Worm (Caenorhabditis elegans) whole organism, L1 larva: ENCODE measurements around the gene fipr-8.

ENCODE experiments used
- C04F5.9 ChIP-seq: sonication (generic microtip); optimal IDR thresholded peaks from 2 replicates; lab custom pipeline; 2016; ENCODE audit warnings: missing genetic modification characterization, missing compliant biosample characterization
- Y116A8C.19 ChIP-seq: sonication (generic microtip); optimal IDR thresholded peaks from 2 replicates; lab custom pipeline; 2016; ENCODE audit warnings: missing compliant biosample characterization, missing genetic modification characterization, borderline replicate concordance
- alr-1 ChIP-seq: fragments of 200-800 bp; sonication (Bioruptor generic); optimal IDR thresholded peaks from 2 replicates; lab custom pipeline; 2018; ENCODE audit warnings: borderline replicate concordance, mild to moderate bottlenecking, missing genetic modification characterization, missing compliant biosample characterization
- ama-1 ChIP-seq: fragments of 150-350 bp; optimal IDR thresholded peaks from 2 replicates; lab custom pipeline; 2014
- ceh-63 ChIP-seq: fragments of 200-800 bp; sonication (Bioruptor generic); optimal IDR thresholded peaks from 2 replicates; lab custom pipeline; 2018; ENCODE audit warnings: mild to moderate bottlenecking, missing genetic modification characterization, missing compliant biosample characterization
- ceh-8 ChIP-seq: fragments of 200-800 bp; sonication (Bioruptor generic); optimal IDR thresholded peaks from 2 replicates; lab custom pipeline; 2018; ENCODE audit warnings: mild to moderate bottlenecking, missing genetic modification characterization, moderate library complexity, missing compliant biosample characterization
- ceh-82 ChIP-seq, 3 experiments: fragments of 150-350 bp in 1 of 3; sonication (generic microtip) in 2 of 3; optimal IDR thresholded peaks; 2 replicates each; lab custom pipeline; 2014 to 2017; ENCODE audit warnings: missing biosample characterization in 3 of 3, missing genetic modification characterization in 3 of 3
- dsc-1 ChIP-seq: sonication (generic microtip); optimal IDR thresholded peaks from 2 replicates; lab custom pipeline; 2016; ENCODE audit warnings: mild to moderate bottlenecking, missing genetic modification characterization, missing compliant biosample characterization
- efl-1 ChIP-seq, 4 experiments: fragments of 150-350 bp; optimal IDR thresholded peaks in 3 of 4; peaks in 1 of 4; 1 replicate in 1 of 4; 2 replicates in 3 of 4; lab custom pipeline; 2014; ENCODE audit warnings: missing biosample characterization in 2 of 4, missing genetic modification characterization in 2 of 4, missing genetic modification reagents in 2 of 4
- egl-13 ChIP-seq: sonication (generic microtip); optimal IDR thresholded peaks from 2 replicates; lab custom pipeline; 2016; ENCODE audit warnings: missing genotype, missing genetic modification reagents, missing genetic modification characterization, missing compliant biosample characterization
- egl-27 ChIP-seq, 2 experiments: fragments of 150-350 bp in 1 of 2; sonication (generic microtip); optimal IDR thresholded peaks; 3 replicates each; lab custom pipeline; 2017 to 2018; ENCODE audit warnings: missing biosample characterization in 2 of 2, missing genetic modification characterization in 2 of 2, missing genetic modification reagents in 2 of 2
- elt-2 ChIP-seq: sonication (generic microtip); optimal IDR thresholded peaks from 2 replicates; lab custom pipeline; 2016; ENCODE audit warnings: missing genetic modification characterization, mild to moderate bottlenecking, inconsistent platforms, missing compliant biosample characterization, missing genetic modification reagents
- elt-3 ChIP-seq, 6 experiments: fragments of 150-350 bp in 1 of 6; sonication (generic microtip); optimal IDR thresholded peaks; 2 replicates each; lab custom pipeline; 2017 to 2018; ENCODE audit warnings: missing biosample characterization in 6 of 6, missing genetic modification characterization in 6 of 6, inconsistent platforms in 1 of 6
- ets-5 ChIP-seq: fragments of 200-800 bp; sonication (Bioruptor generic); IDR thresholded peaks from 2 replicates; pipeline ENCODE4 v1.3.6; 2022; ENCODE audit warnings: missing genetic modification characterization, missing compliant biosample characterization
- fkh-8 ChIP-seq: sonication (generic microtip); optimal IDR thresholded peaks from 2 replicates; lab custom pipeline; 2016; ENCODE audit warnings: mild to moderate bottlenecking, missing genetic modification characterization, missing compliant biosample characterization
- hlh-4 ChIP-seq: sonication (generic microtip); optimal IDR thresholded peaks from 2 replicates; lab custom pipeline; 2016; ENCODE audit warnings: mild to moderate bottlenecking, missing genetic modification characterization, missing compliant biosample characterization
- hpl-2 ChIP-seq: fragments of 150-350 bp; optimal IDR thresholded peaks from 2 replicates; lab custom pipeline; 2014; ENCODE audit warnings: missing biosample characterization, missing genetic modification reagents, missing genetic modification characterization
- irx-1 ChIP-seq: sonication (generic microtip); optimal IDR thresholded peaks from 2 replicates; lab custom pipeline; 2016; ENCODE audit warnings: missing genetic modification characterization, missing compliant biosample characterization
- jun-1 ChIP-seq: fragments of 150-350 bp; optimal IDR thresholded peaks from 2 replicates; lab custom pipeline; 2014; ENCODE audit warnings: missing biosample characterization, missing genetic modification reagents, missing genetic modification characterization
- lin-13 ChIP-seq: fragments of 150-350 bp; optimal IDR thresholded peaks from 2 replicates; lab custom pipeline; 2014; ENCODE audit warnings: missing biosample characterization, missing genetic modification reagents, missing genetic modification characterization
- lin-14 ChIP-seq: fragments of 200-800 bp; sonication (Bioruptor generic); optimal IDR thresholded peaks from 2 replicates; lab custom pipeline; 2018; ENCODE audit warnings: mild to moderate bottlenecking, missing genetic modification characterization, moderate library complexity, missing compliant biosample characterization
- nhr-12 ChIP-seq: sonication (generic microtip); optimal IDR thresholded peaks from 2 replicates; lab custom pipeline; 2017; ENCODE audit warnings: missing biosample characterization, missing genetic modification characterization
- nhr-237 ChIP-seq: fragments of 150-350 bp; optimal IDR thresholded peaks from 2 replicates; lab custom pipeline; 2014; ENCODE audit warnings: missing biosample characterization, missing genetic modification characterization
- nhr-28 ChIP-seq: fragments of 150-350 bp; optimal IDR thresholded peaks from 2 replicates; lab custom pipeline; 2014; ENCODE audit warnings: missing biosample characterization, missing genetic modification characterization
- nhr-47 ChIP-seq: sonication (generic microtip); optimal IDR thresholded peaks from 2 replicates; lab custom pipeline; 2016; ENCODE audit warnings: mild to moderate bottlenecking, missing genetic modification characterization, moderate library complexity, missing compliant biosample characterization
- nhr-71 ChIP-seq: sonication (generic microtip); optimal IDR thresholded peaks from 2 replicates; lab custom pipeline; 2016; ENCODE audit warnings: mild to moderate bottlenecking, missing genetic modification characterization, moderate library complexity, missing compliant biosample characterization
- nhr-77 ChIP-seq: fragments of 150-350 bp; optimal IDR thresholded peaks from 2 replicates; lab custom pipeline; 2014; ENCODE audit warnings: missing biosample characterization, missing genetic modification characterization
- nhr-85 ChIP-seq: sonication (generic microtip); peaks from one replicate; lab custom pipeline; 2016; ENCODE audit warnings: missing genetic modification characterization, inconsistent platforms, missing compliant biosample characterization
- pax-3 ChIP-seq: fragments of 200-800 bp; sonication (Bioruptor generic); optimal IDR thresholded peaks from 2 replicates; lab custom pipeline; 2018; ENCODE audit warnings: mild to moderate bottlenecking, missing genetic modification characterization, moderate library complexity, missing compliant biosample characterization
- rnt-1 ChIP-seq: sonication (generic microtip); optimal IDR thresholded peaks from 2 replicates; lab custom pipeline; 2016; ENCODE audit warnings: mild to moderate bottlenecking, missing genetic modification characterization, moderate library complexity, missing compliant biosample characterization
- skn-1 ChIP-seq: fragments of 150-350 bp; optimal IDR thresholded peaks from 2 replicates; lab custom pipeline; 2014; ENCODE audit warnings: missing biosample characterization, missing genetic modification characterization
- sox-4 ChIP-seq: sonication (generic microtip); optimal IDR thresholded peaks from 2 replicates; lab custom pipeline; 2016; ENCODE audit warnings: missing genetic modification characterization, missing compliant biosample characterization
- unc-130 ChIP-seq: fragments of 150-350 bp; optimal IDR thresholded peaks from 2 replicates; lab custom pipeline; 2017; ENCODE audit warnings: missing biosample characterization, missing genetic modification characterization, inconsistent platforms
- unc-30 ChIP-seq: sonication (generic microtip); optimal IDR thresholded peaks from 2 replicates; lab custom pipeline; 2017; ENCODE audit warnings: missing biosample characterization, missing genetic modification characterization
- unc-86 ChIP-seq: sonication (generic microtip); optimal IDR thresholded peaks from 2 replicates; lab custom pipeline; 2016; ENCODE audit warnings: missing genetic modification characterization, missing compliant biosample characterization
- ztf-11 ChIP-seq, 2 experiments: sonication (generic microtip); optimal IDR thresholded peaks; 2 replicates each; lab custom pipeline; 2016 to 2017; ENCODE audit warnings: missing genetic modification characterization in 2 of 2, missing biosample characterization in 1 of 2, missing compliant biosample characterization in 1 of 2

The fipr-8 gene

DNA sequence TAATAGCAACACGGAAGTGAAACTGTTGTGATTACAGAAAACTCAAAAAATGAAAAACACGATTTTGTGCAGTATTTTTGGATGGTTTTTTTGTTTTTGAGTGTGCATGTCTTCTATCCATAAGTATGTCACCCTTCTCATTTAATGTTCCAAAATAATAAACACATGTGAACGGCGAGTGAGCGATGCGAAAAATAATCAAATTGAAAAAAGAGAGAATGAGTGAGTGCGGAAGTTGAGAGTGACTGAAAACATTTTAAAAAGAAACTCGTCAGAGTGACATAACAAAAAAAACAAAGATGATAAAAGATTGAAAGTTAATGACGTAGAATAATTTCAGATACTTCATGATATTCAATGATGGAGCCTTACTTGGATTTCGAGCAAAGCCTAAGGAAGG lies 9.8 kb upstream of the fipr-8 start:
- TF ChIP-seq irx-1 (tag; lab: Kevin White, UChicago) (no peak), C04F5.9 (no peak), dsc-1 (tag; lab: Kevin White, UChicago) (no peak)

DNA sequence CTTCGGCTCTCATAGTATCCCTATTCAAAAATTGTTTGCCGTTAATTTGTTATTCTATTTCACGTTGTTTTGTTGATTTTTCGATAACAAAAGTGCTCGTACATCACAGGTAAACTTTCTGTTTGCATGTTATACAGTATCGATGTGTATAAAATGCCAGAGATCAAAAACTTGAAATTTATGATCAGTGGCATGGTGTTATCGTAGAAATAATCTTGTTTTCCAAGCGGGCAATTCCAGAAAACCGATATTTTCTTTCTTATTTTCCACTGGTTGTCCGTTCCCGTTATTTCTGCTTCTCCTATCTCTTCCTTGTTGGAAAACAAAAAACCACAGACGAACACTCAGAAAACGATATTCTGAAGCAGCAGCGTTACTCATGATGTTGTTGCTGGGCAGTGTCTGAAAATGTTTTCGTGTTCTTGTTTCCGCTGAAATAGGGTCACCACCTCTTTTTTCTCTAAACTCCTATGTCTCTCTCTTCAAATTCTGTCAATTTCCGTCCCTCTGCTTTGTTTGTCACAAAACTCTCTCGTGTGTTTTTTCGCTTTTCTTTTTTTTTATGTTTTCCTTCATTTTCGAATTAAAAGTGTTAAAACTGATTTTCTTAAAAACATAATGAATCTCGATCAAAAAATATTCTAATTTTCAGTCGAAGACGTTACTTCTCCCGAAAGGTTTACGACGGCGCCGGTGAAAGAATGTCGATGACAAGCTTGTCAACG lies 8.7 kb upstream of the fipr-8 start, which contains the start of gene akt-1:
akt-1 (plus strand) TSS at position 651 of the 725 bp plus-strand sequence.
- TF ChIP-seq fkh-8 (tag; lab: Kevin White, UChicago), result no peak
- TF ChIP-seq unc-30, result no peak
- TF ChIP-seq elt-3 (tag; optimal IDR thresholded peaks at IDR 0.05; lab: Kevin White, UChicago), result no peak
- no peak for TF ChIP-seq egl-27 (tag; optimal IDR thresholded peaks at IDR 0.05; lab: Kevin White, UChicago)
- TF ChIP-seq sox-4 (tag; lab: Kevin White, UChicago), result no peak
- no peak for TF ChIP-seq efl-1 (optimal IDR thresholded peaks at IDR 0.05; lab: Kevin White, UChicago)
- peak in 1 of 2 experiments; percentile 49 for TF ChIP-seq efl-1 (GFP tag; optimal IDR thresholded peaks at IDR 0.05 in 1 of 2; lab: Kevin White, UChicago)
- TF ChIP-seq irx-1 (tag; lab: Kevin White, UChicago), result no peak
- no peak for TF ChIP-seq nhr-28 (tag; lab: Kevin White, UChicago)
- TF ChIP-seq hlh-4 (tag; lab: Kevin White, UChicago), result no peak
- peak; percentile 2 for TF ChIP-seq ama-1 (lab: Kevin White, UChicago)
- no peak for TF ChIP-seq lin-14
- TF ChIP-seq hpl-2 (GFP tag; lab: Kevin White, UChicago), result no peak
- TF ChIP-seq Y116A8C.19, result no peak
- no peak for TF ChIP-seq jun-1
- TF ChIP-seq elt-2 (tag; lab: Kevin White, UChicago), result no peak
- no peak for TF ChIP-seq ets-5
- no peak for TF ChIP-seq unc-130 (tag; lab: Kevin White, UChicago)

- TF ChIP-seq ztf-11 (tag; optimal IDR thresholded peaks at IDR 0.05; lab: Kevin White, UChicago) (no peak), C04F5.9 (no peak), skn-1 (no peak), alr-1 (tag; lab: Kevin White, UChicago) (no peak), unc-86 (tag; lab: Kevin White, UChicago) (no peak), nhr-47 (tag; lab: Kevin White, UChicago) (peak; percentile 31), egl-13 (tag; lab: Kevin White, UChicago) (no peak), fkh-8 (tag; lab: Kevin White, UChicago) (peak; percentile 46), nhr-85 (tag; lab: Kevin White, UChicago) (no peak), dsc-1 (tag; lab: Kevin White, UChicago) (peak; percentile 69), lin-14 (peak; percentile 58), nhr-12 (tag; lab: Kevin White, UChicago) (no peak), pax-3 (tag; lab: Kevin White, UChicago) (peak; percentile 17), ceh-82 (tag; optimal IDR thresholded peaks at IDR 0.05; lab: Kevin White, UChicago) (no peak), ceh-63 (GFP tag; lab: Kevin White, UChicago) (no peak), lin-13 (no peak), rnt-1 (tag; lab: Kevin White, UChicago) (no peak), ceh-8 (GFP tag; lab: Kevin White, UChicago) (peak; percentile 58), efl-1 (optimal IDR thresholded peaks at IDR 0.05; lab: Kevin White, UChicago) (no peak), efl-1 (GFP tag; optimal IDR thresholded peaks at IDR 0.05 in 1 of 2; lab: Kevin White, UChicago) (no peak), nhr-237 (tag; lab: Kevin White, UChicago) (no peak), nhr-71 (tag; lab: Kevin White, UChicago) (peak; percentile 18), nhr-77 (tag; lab: Kevin White, UChicago) (no peak)
Observed at ce11 chrV:10247673-10248239, 8.0 kb upstream of the fipr-8 start.
